Fruit fly (Drosophila melanogaster): ENCODE data around the gene mth.

The mth gene

DNA sequence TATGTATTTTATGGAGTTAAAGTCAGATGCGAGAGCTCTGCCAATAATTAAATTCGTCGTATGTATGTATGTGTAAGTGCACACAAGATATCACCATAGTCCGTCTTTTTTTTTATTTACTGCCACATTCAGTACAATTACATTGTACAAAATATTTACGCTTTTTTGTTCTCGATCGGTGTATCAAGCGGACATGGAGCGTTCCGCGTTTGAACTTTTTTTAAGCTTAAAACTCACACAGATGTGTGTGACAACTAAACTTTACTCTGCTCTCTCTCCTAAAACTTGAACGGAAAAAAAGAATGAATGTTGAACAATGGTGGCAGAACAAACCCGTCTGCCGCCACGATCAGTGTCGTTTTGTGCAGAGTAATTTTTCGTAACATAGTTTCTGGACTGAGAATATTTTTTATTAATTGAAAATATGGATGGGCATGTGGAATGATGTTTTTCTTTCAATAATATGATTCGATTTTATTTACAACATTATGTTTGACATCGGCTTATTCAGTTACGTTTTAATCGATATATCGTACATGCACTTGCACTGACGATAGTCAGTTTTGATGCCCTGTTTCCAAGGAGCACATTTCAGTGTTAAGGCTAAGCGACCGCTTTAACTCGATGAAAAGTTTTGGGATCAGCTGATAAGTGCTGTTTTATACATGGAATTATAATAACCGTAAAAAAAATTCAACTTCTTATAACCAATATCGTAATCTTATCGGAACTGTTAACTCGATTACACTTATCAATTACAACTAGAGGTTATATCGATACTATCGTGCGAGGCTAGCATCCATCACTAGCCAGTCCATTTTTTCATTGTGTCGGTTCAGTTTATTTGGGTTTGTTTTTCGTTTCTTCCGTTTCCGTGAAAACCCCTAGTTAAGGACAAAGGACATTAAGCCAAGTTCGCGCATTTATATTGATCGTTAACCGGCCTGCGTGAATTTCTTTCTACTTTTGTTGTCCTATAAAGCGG, at the start of gene mth (continued):
- TF ChIP-seq gem (tag; optimal IDR thresholded peaks at IDR 0.05) (peak; percentile 63), Hey (tag; optimal IDR thresholded peaks at IDR 0.05) (no peak)

DNA sequence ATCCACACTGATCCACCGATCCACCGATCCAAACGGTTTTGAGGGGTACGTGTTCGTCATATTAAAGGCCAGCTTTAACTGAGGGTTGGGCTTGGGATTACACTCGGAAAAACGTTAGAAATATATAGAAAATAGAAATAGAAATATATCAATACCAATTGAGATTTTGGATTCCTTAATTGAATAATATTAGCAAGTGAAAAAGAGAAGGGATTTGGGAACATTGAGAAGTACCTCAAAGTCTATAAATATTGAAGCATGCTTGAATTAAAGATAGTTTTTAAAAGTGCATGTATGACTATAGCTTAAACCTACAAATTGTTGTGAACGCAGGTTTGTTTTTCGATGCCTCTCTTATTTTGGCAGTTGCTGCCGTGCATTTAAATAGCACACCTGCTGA, 48.4 kb upstream of the mth start:
- TF ChIP-seq CG31441 (GFP tag; IDR thresholded peaks at IDR 0.05) (peak; percentile 24; the same call in 1 of the 2 replicates), Med (GFP tag) (peak; percentile 36), kah (GFP tag; optimal IDR thresholded peaks at IDR 0.05) (no peak), CG7839 (tag; optimal IDR thresholded peaks at IDR 0.05) (peak; percentile 44), PHDP (tag; optimal IDR thresholded peaks at IDR 0.05) (peak; percentile 29), CG10543 (GFP tag; optimal IDR thresholded peaks at IDR 0.05) (peak; percentile 2), pita (GFP tag; optimal IDR thresholded peaks at IDR 0.05) (no peak), CG2120 (GFP tag; optimal IDR thresholded peaks at IDR 0.05) (peak; percentile 12), chinmo (GFP tag; IDR thresholded peaks at IDR 0.05; ENCODE audit: partially characterized antibody) (no peak), CG10267 (tag; optimal IDR thresholded peaks at IDR 0.05) (peak; percentile 11), Neu2 (GFP tag; optimal IDR thresholded peaks at IDR 0.05; ENCODE audit: borderline replicate concordance) (no peak), Ptx1 (GFP tag; IDR thresholded peaks at IDR 0.05) (peak; percentile 27; the same call in 1 of the 2 replicates), trem (tag; optimal IDR thresholded peaks at IDR 0.05) (peak; percentile 6), CG7556 (GFP tag; optimal IDR thresholded peaks at IDR 0.05) (peak; percentile 8), CG9727 (GFP tag; optimal IDR thresholded peaks at IDR 0.05) (no peak), CG8924 (tag; optimal IDR thresholded peaks at IDR 0.05) (peak; percentile 11), CG4707 (GFP tag; optimal IDR thresholded peaks at IDR 0.05) (no peak), Fer3 (tag; optimal IDR thresholded peaks at IDR 0.05) (peak; percentile 19), sens (GFP tag) (peak; percentile 48), CG2678 (tag; optimal IDR thresholded peaks at IDR 0.05) (peak; percentile 64), CG2712 (tag; optimal IDR thresholded peaks at IDR 0.05) (peak; percentile 50), zf30C (GFP tag; optimal IDR thresholded peaks at IDR 0.05) (peak; percentile 13), CG15269 (tag; optimal IDR thresholded peaks at IDR 0.05) (peak; percentile 47), toy (GFP tag; IDR thresholded peaks at IDR 0.05) (no peak), bcd (GFP tag; optimal IDR thresholded peaks at IDR 0.05) (peak; percentile 10), Xbp1 (GFP tag; optimal IDR thresholded peaks at IDR 0.05) (peak; percentile 6), CG17328 (GFP tag; IDR thresholded peaks at IDR 0.05) (0 out of 2 replicates have a peak, but pooled peaks have one; percentile 35), CG12659 (GFP tag; optimal IDR thresholded peaks at IDR 0.05) (peak; percentile 5), H15 (GFP tag; IDR thresholded peaks at IDR 0.05) (no peak), CG32767 (GFP tag; IDR thresholded peaks at IDR 0.05) (no peak), phol (tag; optimal IDR thresholded peaks at IDR 0.05) (peak; percentile 44), NfI (GFP tag; optimal IDR thresholded peaks at IDR 0.05) (peak; percentile 0), Oli (tag; optimal IDR thresholded peaks at IDR 0.05) (peak; percentile 34), CoRest (tag; optimal IDR thresholded peaks at IDR 0.05) (peak; percentile 30), CG9817 (tag; optimal IDR thresholded peaks at IDR 0.05) (peak; percentile 29), gem (tag; optimal IDR thresholded peaks at IDR 0.05) (peak; percentile 62), CG17359 (tag; optimal IDR thresholded peaks at IDR 0.05) (peak; percentile 16), CG11504 (tag; optimal IDR thresholded peaks at IDR 0.05) (peak; percentile 60), CG12391 (tag; optimal IDR thresholded peaks at IDR 0.05) (peak; percentile 25), fd96Cb (tag; optimal IDR thresholded peaks at IDR 0.05) (peak; percentile 25), CG18599 (GFP tag; optimal IDR thresholded peaks at IDR 0.05) (peak; percentile 8), unpg (GFP tag; optimal IDR thresholded peaks at IDR 0.05) (peak; percentile 45), CG8388 (GFP tag; optimal IDR thresholded peaks at IDR 0.05) (peak; percentile 5), CG15601 (tag; optimal IDR thresholded peaks at IDR 0.05) (peak; percentile 14)
